Worm (Caenorhabditis elegans): ENCODE results near the gene sqv-7.

- no peak for TF ChIP-seq ceh-82 (tag; optimal IDR thresholded peaks at IDR 0.05)
- TF ChIP-seq mxl-2 (GFP tag; conservative IDR thresholded peaks at IDR 0.05) = no peak
- TF ChIP-seq ama-1 (optimal IDR thresholded peaks at IDR 0.05) = no peak
- no peak for TF ChIP-seq daf-19 (GFP tag; conservative IDR thresholded peaks at IDR 0.05)
- TF ChIP-seq pha-4 (GFP tag; IDR thresholded peaks at IDR 0.05) = no peak
- TF ChIP-seq pha-4 (tag; optimal IDR thresholded peaks at IDR 0.05) = no peak
Observed at ce11 chrII:6974011-6974410, 38.5 kb downstream of the sqv-7 start.

All from whole organism, L4 larva.